Worm (Caenorhabditis elegans) whole organism, young adult: ENCODE data around the gene rps-1.

Source experiments
- B0336.3 ChIP-seq: fragments of 200-800 bp; sonication (Bioruptor generic); IDR thresholded peaks from 2 replicates; pipeline ENCODE4 v1.3.6; 2022; ENCODE audit warnings: missing genetic modification characterization, missing compliant biosample characterization
- C17E4.6 ChIP-seq: fragments of 200-800 bp; sonication (Bioruptor generic); IDR thresholded peaks from 2 replicates; pipeline ENCODE4 v1.3.6; 2022; ENCODE audit warnings: missing genetic modification reagents, missing genetic modification characterization, missing compliant biosample characterization
- F10E7.11 ChIP-seq: sonication (generic microtip); optimal IDR thresholded peaks from 2 replicates; lab custom pipeline; 2017; ENCODE audit warnings: mild to moderate bottlenecking, missing genetic modification characterization, moderate library complexity, missing compliant biosample characterization
- F22D6.2 ChIP-seq: sonication (generic microtip); optimal IDR thresholded peaks from 2 replicates; lab custom pipeline; 2016; ENCODE audit warnings: mild to moderate bottlenecking, missing genetic modification characterization, missing compliant biosample characterization
- F23B12.7 ChIP-seq: sonication (generic microtip); optimal IDR thresholded peaks from 2 replicates; lab custom pipeline; 2017; ENCODE audit warnings: missing genetic modification characterization, mild to moderate bottlenecking, missing compliant biosample characterization, antibody characterized with exemption, moderate library complexity; ENCODE audit not compliant: insufficient read depth
- F39B2.1 ChIP-seq: fragments of 200-800 bp; sonication (Bioruptor generic); IDR thresholded peaks from 2 replicates; pipeline ENCODE4 v1.3.6; 2022; ENCODE audit warnings: missing genetic modification reagents, missing genetic modification characterization, missing compliant biosample characterization
- F52B5.7 ChIP-seq: sonication (generic microtip); optimal IDR thresholded peaks from 2 replicates; lab custom pipeline; 2016; ENCODE audit warnings: mild to moderate bottlenecking, missing genetic modification characterization, missing compliant biosample characterization
- T07F8.4 ChIP-seq: sonication (generic microtip); optimal IDR thresholded peaks from 2 replicates; lab custom pipeline; 2016; ENCODE audit warnings: mild to moderate bottlenecking, missing genetic modification characterization, moderate library complexity, missing compliant biosample characterization
- aptf-2 ChIP-seq: fragments of 200-800 bp; sonication (Bioruptor generic); conservative IDR thresholded peaks from 2 replicates; pipeline ENCODE4 v1.3.6; 2022; ENCODE audit warnings: missing genetic modification reagents, missing genetic modification characterization, missing compliant biosample characterization
- atf-7 ChIP-seq: sonication (generic microtip); optimal IDR thresholded peaks from 2 replicates; lab custom pipeline; 2017; ENCODE audit warnings: mild to moderate bottlenecking, missing genetic modification characterization, missing compliant biosample characterization
- attf-5 ChIP-seq: fragments of 200-800 bp; sonication (Bioruptor generic); optimal IDR thresholded peaks from 2 replicates; lab custom pipeline; 2018; ENCODE audit warnings: mild to moderate bottlenecking, missing genetic modification characterization, missing compliant biosample characterization
- bed-1 ChIP-seq: fragments of 200-800 bp; sonication (Bioruptor generic); IDR thresholded peaks from 2 replicates; pipeline ENCODE4 v1.3.6; 2022; ENCODE audit warnings: missing genetic modification reagents, missing genetic modification characterization, missing compliant biosample characterization
- ceh-100 ChIP-seq: fragments of 200-800 bp; sonication (Bioruptor generic); IDR thresholded peaks from 2 replicates; pipeline ENCODE4 v1.3.6; 2022; ENCODE audit warnings: missing genetic modification reagents, missing genetic modification characterization, missing compliant biosample characterization
- ceh-40 ChIP-seq: fragments of 200-800 bp; sonication (Bioruptor generic); IDR thresholded peaks from 2 replicates; pipeline ENCODE4 v1.3.6; 2022; ENCODE audit warnings: missing genetic modification characterization, missing compliant biosample characterization
- ceh-58 ChIP-seq: fragments of 200-800 bp; sonication (Bioruptor generic); IDR thresholded peaks from 2 replicates; pipeline ENCODE4 v1.3.6; 2022; ENCODE audit warnings: missing genetic modification characterization, missing compliant biosample characterization
- ceh-79 ChIP-seq: sonication (generic microtip); optimal IDR thresholded peaks from 2 replicates; lab custom pipeline; 2017; ENCODE audit warnings: mild to moderate bottlenecking, missing genetic modification characterization, missing compliant biosample characterization
- egl-44 ChIP-seq: fragments of 200-800 bp; sonication (Bioruptor generic); IDR thresholded peaks from 2 replicates; pipeline ENCODE4 v1.3.6; 2022; ENCODE audit warnings: missing genetic modification reagents, missing genetic modification characterization, missing compliant biosample characterization
- ets-4 ChIP-seq: fragments of 200-800 bp; sonication (Bioruptor generic); optimal IDR thresholded peaks from 2 replicates; lab custom pipeline; 2018; ENCODE audit warnings: mild to moderate bottlenecking, missing genetic modification characterization, missing compliant biosample characterization
- him-1 ChIP-seq: sonication (generic microtip); optimal IDR thresholded peaks from 2 replicates; lab custom pipeline; 2016; ENCODE audit warnings: missing genotype, missing genetic modification reagents, missing genetic modification characterization, missing compliant biosample characterization
- hmg-1.2 ChIP-seq: fragments of 200-800 bp; sonication (Bioruptor generic); IDR thresholded peaks from 2 replicates; pipeline ENCODE4 v1.3.6; 2022; ENCODE audit warnings: missing genetic modification reagents, missing genetic modification characterization, missing compliant biosample characterization
- hmg-20 ChIP-seq: fragments of 200-800 bp; sonication (Bioruptor generic); IDR thresholded peaks from 2 replicates; pipeline ENCODE4 v1.3.6; 2022; ENCODE audit warnings: missing genetic modification reagents, missing genetic modification characterization, missing compliant biosample characterization
- hsf-1 ChIP-seq: fragments of 200-800 bp; sonication (Bioruptor generic); IDR thresholded peaks from 2 replicates; pipeline ENCODE4 v1.3.6; 2022; ENCODE audit warnings: missing genetic modification reagents, missing genetic modification characterization, missing compliant biosample characterization
- let-607 ChIP-seq, 2 experiments: fragments of 200-800 bp in 1 of 2; sonication (Bioruptor generic) in 1 of 2; sonication (generic microtip) in 1 of 2; optimal IDR thresholded peaks; 2 replicates each; lab custom pipeline; 2016 to 2018; ENCODE audit warnings: mild to moderate bottlenecking in 2 of 2, missing compliant biosample characterization in 2 of 2, missing genetic modification characterization in 2 of 2, moderate library complexity in 2 of 2, missing genotype in 1 of 2
- lin-35 ChIP-seq, 3 experiments: fragments of 150-350 bp in 2 of 3; sonication (generic microtip) in 1 of 3; optimal IDR thresholded peaks; 2 replicates each; lab custom pipeline; 2014 to 2018; ENCODE audit warnings: missing biosample characterization in 3 of 3, missing genetic modification characterization in 3 of 3, missing genetic modification reagents in 3 of 3
- lsl-1 ChIP-seq: fragments of 200-800 bp; sonication (Bioruptor generic); optimal IDR thresholded peaks from 2 replicates; lab custom pipeline; 2018; ENCODE audit warnings: mild to moderate bottlenecking, missing genetic modification characterization, moderate library complexity, missing compliant biosample characterization
- lsy-27 ChIP-seq: sonication (generic microtip); optimal IDR thresholded peaks from 2 replicates; lab custom pipeline; 2017; ENCODE audit warnings: missing genetic modification characterization, mild to moderate bottlenecking, missing compliant biosample characterization, antibody characterized with exemption, missing genotype, borderline replicate concordance; ENCODE audit not compliant: insufficient read depth
- mxl-1 ChIP-seq: sonication (generic microtip); optimal IDR thresholded peaks from 2 replicates; lab custom pipeline; 2016; ENCODE audit warnings: missing genetic modification characterization, missing compliant biosample characterization
- nfyb-1 ChIP-seq: fragments of 200-800 bp; sonication (Bioruptor generic); IDR thresholded peaks from 2 replicates; pipeline ENCODE4 v1.3.6; 2022; ENCODE audit warnings: missing genetic modification reagents, missing genetic modification characterization, missing compliant biosample characterization
- rcor-1 ChIP-seq: fragments of 200-800 bp; sonication (Bioruptor generic); IDR thresholded peaks from 2 replicates; pipeline ENCODE4 v1.3.6; 2022; ENCODE audit warnings: missing genetic modification reagents, missing genetic modification characterization, missing compliant biosample characterization
- rec-8 ChIP-seq, 2 experiments: sonication (generic microtip); optimal IDR thresholded peaks; 2 replicates each; lab custom pipeline; 2016; ENCODE audit warnings: mild to moderate bottlenecking in 2 of 2, missing genetic modification characterization in 2 of 2, missing genetic modification reagents in 2 of 2, missing genotype in 2 of 2, missing biosample characterization in 1 of 2, missing compliant biosample characterization in 1 of 2, moderate library complexity in 1 of 2
- rpc-1 ChIP-seq, 2 experiments: fragments of 150-350 bp in 1 of 2; sonication (generic microtip) in 1 of 2; optimal IDR thresholded peaks; 2 replicates each; lab custom pipeline; 2014 to 2018; ENCODE audit warnings: missing biosample characterization in 1 of 2, missing genetic modification characterization in 1 of 2, missing genetic modification reagents in 1 of 2, missing genotype in 1 of 2
- snpc-1.1 ChIP-seq: sonication (generic microtip); optimal IDR thresholded peaks from 2 replicates; lab custom pipeline; 2017; ENCODE audit warnings: missing genetic modification characterization, mild to moderate bottlenecking, missing compliant biosample characterization, antibody characterized with exemption, moderate library complexity, missing genotype, missing genetic modification reagents; ENCODE audit not compliant: insufficient read depth
- sptf-2 ChIP-seq: fragments of 200-800 bp; sonication (Bioruptor generic); optimal IDR thresholded peaks from 2 replicates; lab custom pipeline; 2018; ENCODE audit warnings: mild to moderate bottlenecking, missing genetic modification characterization, missing compliant biosample characterization
- tbx-9 ChIP-seq: sonication (generic microtip); optimal IDR thresholded peaks from 2 replicates; lab custom pipeline; 2016; ENCODE audit warnings: borderline replicate concordance, missing genetic modification characterization, inconsistent platforms, missing compliant biosample characterization
- unc-130 ChIP-seq: sonication (generic microtip); optimal IDR thresholded peaks from 2 replicates; lab custom pipeline; 2016; ENCODE audit warnings: missing genetic modification reagents, missing genetic modification characterization, missing compliant biosample characterization
- zim-3 ChIP-seq: sonication (generic microtip); optimal IDR thresholded peaks from 2 replicates; lab custom pipeline; 2017; ENCODE audit warnings: mild to moderate bottlenecking, missing genetic modification characterization, moderate library complexity, missing compliant biosample characterization
- ztf-18 ChIP-seq: sonication (generic microtip); optimal IDR thresholded peaks from 2 replicates; lab custom pipeline; 2016; ENCODE audit warnings: missing genotype, mild to moderate bottlenecking, missing genetic modification characterization, missing compliant biosample characterization
- ztf-22 ChIP-seq: fragments of 200-800 bp; sonication (Bioruptor generic); optimal IDR thresholded peaks from 2 replicates; lab custom pipeline; 2018; ENCODE audit warnings: mild to moderate bottlenecking, missing genetic modification characterization, moderate library complexity, missing compliant biosample characterization
- ztf-25 ChIP-seq: fragments of 200-800 bp; sonication (Bioruptor generic); IDR thresholded peaks from 2 replicates; pipeline ENCODE4 v1.3.6; 2022; ENCODE audit warnings: missing genetic modification reagents, missing genetic modification characterization, missing compliant biosample characterization
- ztf-28 ChIP-seq: fragments of 200-800 bp; sonication (Bioruptor generic); IDR thresholded peaks from 2 replicates; pipeline ENCODE4 v1.3.6; 2022; ENCODE audit warnings: missing genetic modification reagents, missing genetic modification characterization, missing compliant biosample characterization
- ztf-6 ChIP-seq: fragments of 200-800 bp; sonication (Bioruptor generic); IDR thresholded peaks from 2 replicates; pipeline ENCODE4 v1.3.6; 2022; ENCODE audit warnings: missing genetic modification reagents, missing genetic modification characterization, missing compliant biosample characterization

Gene rps-1

DNA sequence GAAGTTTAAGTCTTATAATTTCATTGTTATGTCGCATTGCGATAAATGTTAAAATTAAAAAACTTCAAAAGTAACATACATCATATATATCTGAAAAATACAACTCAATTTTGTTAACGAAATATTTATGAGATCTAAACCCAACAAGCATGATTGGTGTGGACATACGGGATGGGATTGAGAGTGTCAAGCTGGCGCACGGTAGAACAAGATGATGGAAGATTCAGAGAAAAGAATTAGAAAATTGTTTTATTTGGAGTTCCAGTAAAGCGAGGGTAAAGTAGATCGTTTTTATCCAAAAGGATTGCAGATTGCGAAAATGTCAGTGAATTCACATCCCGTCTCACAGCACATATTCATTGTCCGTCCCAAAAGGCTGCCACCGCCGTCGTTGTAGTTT is 1.1 kb downstream of the rps-1 start (continued):
- TF ChIP-seq zim-3 (tag; lab: Kevin White, UChicago), result peak; percentile 23
- TF ChIP-seq mxl-1, result no peak
- TF ChIP-seq bed-1 (GFP tag; lab: Robert Waterston, UW), result 0 out of 2 replicates have a peak, but pooled peaks have one; percentile 35
- TF ChIP-seq ets-4 (GFP tag; lab: Kevin White, UChicago), result no peak
- no peak for TF ChIP-seq ztf-22 (GFP tag; lab: Kevin White, UChicago)
- TF ChIP-seq T07F8.4 (tag; lab: Kevin White, UChicago), result no peak
- TF ChIP-seq snpc-1.1 (tag; lab: Kevin White, UChicago), result no peak
- TF ChIP-seq egl-44 (GFP tag; lab: Robert Waterston, UW), result 0 out of 2 replicates have a peak, but pooled peaks have one; percentile 43
- TF ChIP-seq lsy-27, result no peak
- no peak for TF ChIP-seq ceh-79 (tag; lab: Kevin White, UChicago)
- TF ChIP-seq ztf-28 (GFP tag; lab: Robert Waterston, UW), result no peak
- TF ChIP-seq tbx-9 (tag; lab: Kevin White, UChicago), result no peak
- TF ChIP-seq lin-35 (GFP tag; optimal IDR thresholded peaks at IDR 0.05; lab: Kevin White, UChicago), result no peak
- peak; percentile 17 for TF ChIP-seq atf-7 (tag; lab: Kevin White, UChicago)
- no peak for TF ChIP-seq let-607 (tag; optimal IDR thresholded peaks at IDR 0.05; lab: Kevin White, UChicago)
- TF ChIP-seq F10E7.11, result no peak
- no peak for TF ChIP-seq ceh-40 (GFP tag; lab: Robert Waterston, UW)
- TF ChIP-seq F52B5.7 (tag; lab: Kevin White, UChicago), result peak; percentile 36
- peak in 1 of 2 experiments; percentile 19 for TF ChIP-seq rec-8 (tag; optimal IDR thresholded peaks at IDR 0.05; lab: Kevin White, UChicago)
- TF ChIP-seq hmg-20 (GFP tag; lab: Robert Waterston, UW), result no peak
- no peak for TF ChIP-seq rpc-1 (optimal IDR thresholded peaks at IDR 0.05; lab: Kevin White, UChicago)
- no peak for TF ChIP-seq rpc-1 (tag; optimal IDR thresholded peaks at IDR 0.05; lab: Kevin White, UChicago)
- no peak for TF ChIP-seq F39B2.1 (GFP tag; lab: Robert Waterston, UW)
- peak; percentile 46 for TF ChIP-seq hmg-1.2 (GFP tag; lab: Robert Waterston, UW)
- peak; percentile 28 for TF ChIP-seq lsl-1 (GFP tag; lab: Kevin White, UChicago)
- no peak for TF ChIP-seq sptf-2 (GFP tag; lab: Kevin White, UChicago)
- TF ChIP-seq him-1 (tag; lab: Kevin White, UChicago), result no peak
- no peak for TF ChIP-seq aptf-2
- TF ChIP-seq attf-5 (GFP tag; lab: Kevin White, UChicago), result peak; percentile 23
- TF ChIP-seq ceh-58 (GFP tag; lab: Robert Waterston, UW), result no peak
- no peak for TF ChIP-seq ztf-6 (GFP tag; lab: Robert Waterston, UW)
- peak; percentile 45; the same call in 1 of the 2 replicates for TF ChIP-seq ceh-100 (GFP tag; lab: Robert Waterston, UW)
- no peak for TF ChIP-seq ztf-18 (tag; lab: Kevin White, UChicago)
- TF ChIP-seq C17E4.6 (GFP tag; lab: Robert Waterston, UW), result peak; percentile 41; the same call in 1 of the 2 replicates
- 0 out of 2 replicates have a peak, but pooled peaks have one; percentile 38 for TF ChIP-seq nfyb-1 (GFP tag; lab: Robert Waterston, UW)
- TF ChIP-seq F23B12.7 (tag; lab: Kevin White, UChicago), result no peak
- peak; percentile 6 for TF ChIP-seq unc-130 (GFP tag; lab: Kevin White, UChicago)
- TF ChIP-seq F22D6.2 (tag; lab: Kevin White, UChicago), result no peak
- peak; percentile 75 for TF ChIP-seq hsf-1 (GFP tag; lab: Robert Waterston, UW)
- peak; percentile 57 for TF ChIP-seq rcor-1 (GFP tag; lab: Robert Waterston, UW)
- no peak for TF ChIP-seq ztf-25 (GFP tag; lab: Robert Waterston, UW)
- peak; percentile 92; the same call in 1 of the 2 replicates for TF ChIP-seq B0336.3 (GFP tag; lab: Robert Waterston, UW)
- TF ChIP-seq, all 124 proteins: peak for 32
